Fruit fly (Drosophila melanogaster): ENCODE results near the gene CG18557.

CG18557 gene

dm6 chr2L:2869008-2869702, 23.6 kb upstream of the CG18557 start, which contains the start of gene CG8813:
Gene CG8813 (plus strand): TSS chr2L:2869652.
- TF ChIP-seq Eip78C (GFP tag) (peak; percentile 16), acj6 (GFP tag; optimal IDR thresholded peaks at IDR 0.05) (no peak)

- peak; percentile 42 for TF ChIP-seq Eip78C (GFP tag)
- TF ChIP-seq Gug (GFP tag; IDR thresholded peaks at IDR 0.05), result no peak
- peak; percentile 70 for TF ChIP-seq vri (GFP tag; optimal IDR thresholded peaks at IDR 0.05)
Measured at dm6 chr2L:2865560-2866309, 20.2 kb upstream of the CG18557 start.

dm6 chr2L:2864601-2865000, 19.1 kb upstream of the CG18557 start:
- TF ChIP-seq vri (GFP tag; optimal IDR thresholded peaks at IDR 0.05), result no peak
- peak; percentile 95 for TF ChIP-seq fkh (GFP tag; optimal IDR thresholded peaks at IDR 0.05)
- no peak for TF ChIP-seq CG9139 (GFP tag; optimal IDR thresholded peaks at IDR 0.05)
- no peak for TF ChIP-seq CG8119 (GFP tag; IDR thresholded peaks at IDR 0.05)
- TF ChIP-seq eg (GFP tag; IDR thresholded peaks at IDR 0.05), result 0 out of 3 replicates have a peak, but pooled peaks have one; percentile 27
- TF ChIP-seq Sox15 (GFP tag; optimal IDR thresholded peaks at IDR 0.05), result no peak
- no peak for TF ChIP-seq CG6792 (GFP tag; optimal IDR thresholded peaks at IDR 0.05)
- no peak for TF ChIP-seq CG11294 (GFP tag; IDR thresholded peaks at IDR 0.05)

dm6 chr2L:2862621-2862962, 17.1 kb upstream of the CG18557 start:
- TF ChIP-seq CG8119 (GFP tag; IDR thresholded peaks at IDR 0.05) (peak; percentile 34; the same call in 1 of the 3 replicates), fkh (GFP tag; optimal IDR thresholded peaks at IDR 0.05) (no peak), spab (GFP tag; optimal IDR thresholded peaks at IDR 0.05) (no peak), CG6854 (GFP tag; optimal IDR thresholded peaks at IDR 0.05) (no peak), CG11294 (GFP tag; IDR thresholded peaks at IDR 0.05) (no peak), Hr39 (GFP tag; optimal IDR thresholded peaks at IDR 0.05) (no peak), Hr4 (GFP tag; optimal IDR thresholded peaks at IDR 0.05) (no peak)

dm6 chr2L:2861885-2862620, 16.5 kb upstream of the CG18557 start:
- TF ChIP-seq Eip75B (GFP tag; optimal IDR thresholded peaks at IDR 0.05) (peak; percentile 16), Sox14 (GFP tag; optimal IDR thresholded peaks at IDR 0.05) (peak; percentile 22), Eip93F (GFP tag; optimal IDR thresholded peaks at IDR 0.05) (no peak), Ets21C (GFP tag; optimal IDR thresholded peaks at IDR 0.05) (no peak), CG16779 (tag; optimal IDR thresholded peaks at IDR 0.05) (peak; percentile 54), CG32006 (GFP tag; optimal IDR thresholded peaks at IDR 0.05) (peak; percentile 61), vri (GFP tag; optimal IDR thresholded peaks at IDR 0.05) (peak; percentile 88), CG3032 (tag; optimal IDR thresholded peaks at IDR 0.05) (peak; percentile 27), esn (GFP tag; optimal IDR thresholded peaks at IDR 0.05) (peak; percentile 39), topi (GFP tag; optimal IDR thresholded peaks at IDR 0.05) (peak; percentile 10), CG11762 (GFP tag; optimal IDR thresholded peaks at IDR 0.05; ENCODE audit: insufficient read depth) (no peak), CG31627 (GFP tag; optimal IDR thresholded peaks at IDR 0.05) (no peak), fkh (GFP tag; optimal IDR thresholded peaks at IDR 0.05) (peak; percentile 11), ss (GFP tag; optimal IDR thresholded peaks at IDR 0.05) (peak in 1 of 2 experiments; percentile 41), CG8319 (GFP tag; optimal IDR thresholded peaks at IDR 0.05) (no peak), pdm3 (GFP tag; optimal IDR thresholded peaks at IDR 0.05) (no peak), CG6163 (GFP tag; IDR thresholded peaks at IDR 0.05) (peak; percentile 44; the same call in 1 of the 3 replicates), net (GFP tag; optimal IDR thresholded peaks at IDR 0.05) (peak; percentile 43), acj6 (GFP tag; optimal IDR thresholded peaks at IDR 0.05) (no peak), dsx (GFP tag; optimal IDR thresholded peaks at IDR 0.05; ENCODE audit: poor library complexity, severe bottlenecking) (no peak), cyc (GFP tag; optimal IDR thresholded peaks at IDR 0.05) (no peak), svp (GFP tag) (peak; percentile 14), salr (GFP tag; optimal IDR thresholded peaks at IDR 0.05) (peak in 1 of 2 experiments; percentile 58), CG4318 (GFP tag; optimal IDR thresholded peaks at IDR 0.05) (no peak), CG15336 (GFP tag; IDR thresholded peaks at IDR 0.05) (peak; percentile 63), CG1621 (tag; optimal IDR thresholded peaks at IDR 0.05) (peak; percentile 89), CG34406 (GFP tag; optimal IDR thresholded peaks at IDR 0.05) (peak; percentile 7), OdsH (GFP tag; optimal IDR thresholded peaks at IDR 0.05) (no peak)
